Worm (Caenorhabditis elegans) whole organism, late embryonic: ENCODE measurements around the gene T04A6.3.

Experiments
- C38D4.7 ChIP-seq: fragments of 200-800 bp; sonication (Bioruptor generic); optimal IDR thresholded peaks from 2 replicates; lab custom pipeline; 2018; ENCODE audit warnings: mild to moderate bottlenecking, missing genetic modification characterization, moderate library complexity, missing compliant biosample characterization
- K02D7.2 ChIP-seq: sonication (generic microtip); optimal IDR thresholded peaks from 2 replicates; lab custom pipeline; 2017; ENCODE audit warnings: mild to moderate bottlenecking, missing genetic modification characterization, missing compliant biosample characterization
- ama-1 ChIP-seq: fragments of 150-350 bp; optimal IDR thresholded peaks from 2 replicates; lab custom pipeline; 2014
- ceh-14 ChIP-seq: sonication (generic microtip); optimal IDR thresholded peaks from 2 replicates; lab custom pipeline; 2016; ENCODE audit warnings: missing genotype, missing genetic modification characterization, missing compliant biosample characterization
- ceh-18 ChIP-seq: sonication (generic microtip); optimal IDR thresholded peaks from 2 replicates; lab custom pipeline; 2016; ENCODE audit warnings: missing genetic modification characterization, missing compliant biosample characterization
- ceh-22 ChIP-seq: sonication (generic microtip); optimal IDR thresholded peaks from 2 replicates; lab custom pipeline; 2017; ENCODE audit warnings: missing biosample characterization, missing genetic modification characterization
- ceh-24 ChIP-seq: sonication (generic microtip); optimal IDR thresholded peaks from 2 replicates; lab custom pipeline; 2016; ENCODE audit warnings: mild to moderate bottlenecking, missing genetic modification characterization, missing compliant biosample characterization
- ceh-30 ChIP-seq: fragments of 150-350 bp; optimal IDR thresholded peaks from 2 replicates; lab custom pipeline; 2014; ENCODE audit warnings: missing biosample characterization, missing genetic modification characterization
- ceh-31 ChIP-seq: sonication (generic microtip); optimal IDR thresholded peaks from 2 replicates; lab custom pipeline; 2016; ENCODE audit warnings: missing genetic modification characterization, missing compliant biosample characterization
- ceh-34 ChIP-seq: sonication (generic microtip); optimal IDR thresholded peaks from 2 replicates; lab custom pipeline; 2016; ENCODE audit warnings: mild to moderate bottlenecking, missing genetic modification characterization, missing compliant biosample characterization
- ceh-45 ChIP-seq: fragments of 200-800 bp; sonication (Bioruptor generic); IDR thresholded peaks from 2 replicates; pipeline ENCODE4 v1.3.6; 2022; ENCODE audit warnings: missing genetic modification reagents, missing genetic modification characterization, missing compliant biosample characterization
- ceh-48 ChIP-seq: sonication (generic microtip); optimal IDR thresholded peaks from 2 replicates; lab custom pipeline; 2016; ENCODE audit warnings: missing genetic modification characterization, inconsistent platforms, missing compliant biosample characterization
- ceh-6 ChIP-seq: fragments of 200-800 bp; sonication (Bioruptor generic); optimal IDR thresholded peaks from 2 replicates; lab custom pipeline; 2018; ENCODE audit warnings: mild to moderate bottlenecking, missing genetic modification characterization, missing compliant biosample characterization
- dve-1 ChIP-seq: sonication (generic microtip); optimal IDR thresholded peaks from 2 replicates; lab custom pipeline; 2017; ENCODE audit warnings: antibody characterized with exemption, mild to moderate bottlenecking, missing genetic modification characterization, missing compliant biosample characterization
- elt-2 ChIP-seq: sonication (generic microtip); optimal IDR thresholded peaks from 2 replicates; lab custom pipeline; 2016; ENCODE audit warnings: missing genetic modification reagents, missing genetic modification characterization, missing compliant biosample characterization
- fax-1 ChIP-seq: sonication (generic microtip); optimal IDR thresholded peaks from 2 replicates; lab custom pipeline; 2016; ENCODE audit warnings: missing genotype, missing genetic modification characterization, missing compliant biosample characterization
- fkh-10 ChIP-seq: fragments of 150-350 bp; optimal IDR thresholded peaks from 2 replicates; lab custom pipeline; 2014; ENCODE audit warnings: missing biosample characterization, missing genetic modification reagents, missing genetic modification characterization
- hlh-15 ChIP-seq: sonication (generic microtip); optimal IDR thresholded peaks from 2 replicates; lab custom pipeline; 2016; ENCODE audit warnings: missing genetic modification characterization, missing compliant biosample characterization
- hlh-30 ChIP-seq: sonication (generic microtip); optimal IDR thresholded peaks from 2 replicates; lab custom pipeline; 2017; ENCODE audit warnings: antibody characterized with exemption, missing genetic modification characterization, missing compliant biosample characterization; ENCODE audit not compliant: insufficient read depth
- lim-6 ChIP-seq: sonication (generic microtip); optimal IDR thresholded peaks from 2 replicates; lab custom pipeline; 2016; ENCODE audit warnings: missing genetic modification characterization, missing compliant biosample characterization
- lin-11 ChIP-seq: fragments of 200-800 bp; sonication (Bioruptor generic); optimal IDR thresholded peaks from 2 replicates; lab custom pipeline; 2018; ENCODE audit warnings: mild to moderate bottlenecking, missing genetic modification characterization, missing compliant biosample characterization
- nfya-1 ChIP-seq: sonication (generic microtip); optimal IDR thresholded peaks from 2 replicates; lab custom pipeline; 2017; ENCODE audit warnings: missing genetic modification characterization, mild to moderate bottlenecking, missing compliant biosample characterization, antibody characterized with exemption, moderate library complexity
- nhr-232 ChIP-seq: sonication (generic microtip); optimal IDR thresholded peaks from 2 replicates; lab custom pipeline; 2016; ENCODE audit warnings: missing genetic modification characterization, missing compliant biosample characterization
- npax-4 ChIP-seq: sonication (generic microtip); optimal IDR thresholded peaks from 2 replicates; lab custom pipeline; 2016; ENCODE audit warnings: missing genetic modification characterization, missing compliant biosample characterization
- odd-2 ChIP-seq: sonication (generic microtip); optimal IDR thresholded peaks from 2 replicates; lab custom pipeline; 2017; ENCODE audit warnings: antibody characterized with exemption, mild to moderate bottlenecking, missing genetic modification characterization, missing compliant biosample characterization
- pat-9 ChIP-seq: fragments of 200-800 bp; sonication (Bioruptor generic); optimal IDR thresholded peaks from 2 replicates; lab custom pipeline; 2018; ENCODE audit warnings: mild to moderate bottlenecking, missing genetic modification characterization, moderate library complexity, missing compliant biosample characterization
- pha-4 ChIP-seq: fragments of 150-350 bp; optimal IDR thresholded peaks from 2 replicates; lab custom pipeline; 2018; ENCODE audit warnings: missing biosample characterization, missing genetic modification reagents, missing genetic modification characterization
- syd-9 ChIP-seq: sonication (generic microtip); optimal IDR thresholded peaks from 2 replicates; lab custom pipeline; 2016; ENCODE audit warnings: mild to moderate bottlenecking, missing genetic modification characterization, moderate library complexity, missing compliant biosample characterization
- tbx-2 ChIP-seq: sonication (generic microtip); optimal IDR thresholded peaks from 2 replicates; lab custom pipeline; 2016; ENCODE audit warnings: missing genetic modification characterization, missing compliant biosample characterization
- unc-42 ChIP-seq: sonication (generic microtip); optimal IDR thresholded peaks from 2 replicates; lab custom pipeline; 2016; ENCODE audit warnings: missing genotype, missing genetic modification characterization, missing compliant biosample characterization
- unc-55 ChIP-seq: sonication (generic microtip); optimal IDR thresholded peaks from 2 replicates; lab custom pipeline; 2017; ENCODE audit warnings: missing biosample characterization, missing genetic modification reagents, missing genetic modification characterization
- unc-86 ChIP-seq: sonication (generic microtip); optimal IDR thresholded peaks from 2 replicates; lab custom pipeline; 2016; ENCODE audit warnings: missing genetic modification characterization, missing compliant biosample characterization
- ztf-16 ChIP-seq: sonication (generic microtip); optimal IDR thresholded peaks from 2 replicates; lab custom pipeline; 2017; ENCODE audit warnings: missing genetic modification characterization, missing compliant biosample characterization

The T04A6.3 gene

ce11 chrIII:7622922-7623321 is 14.8 kb upstream of the T04A6.3 start:
- TF ChIP-seq elt-2 (tag; lab: Kevin White, UChicago) (no peak), unc-86 (no peak), nfya-1 (tag; lab: Kevin White, UChicago) (no peak), ceh-45 (GFP tag; lab: Robert Waterston, UW) (no peak), dve-1 (tag; lab: Kevin White, UChicago) (no peak), odd-2 (tag; lab: Kevin White, UChicago) (no peak), hlh-30 (tag; lab: Kevin White, UChicago) (no peak)

DNA sequence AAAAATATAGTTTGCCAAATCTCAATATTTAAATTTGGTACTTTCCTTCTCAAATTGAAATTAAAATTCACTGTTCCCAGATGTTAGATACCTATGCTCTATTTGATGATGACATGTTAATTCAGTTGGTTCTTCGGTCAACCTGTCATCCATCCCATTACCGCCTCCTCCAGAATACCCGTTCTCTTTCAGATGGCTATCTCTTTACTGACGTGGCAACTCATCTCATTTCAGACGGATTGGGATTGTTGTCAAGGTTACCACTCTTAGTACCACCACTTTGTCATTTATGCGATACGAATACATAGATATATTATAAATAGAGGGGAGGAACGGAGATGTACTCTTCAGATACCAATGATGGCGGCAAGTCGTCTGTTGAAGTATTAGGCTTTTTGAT is 13.2 kb upstream of the T04A6.3 start:
- no peak for TF ChIP-seq hlh-15 (tag; lab: Kevin White, UChicago)

DNA sequence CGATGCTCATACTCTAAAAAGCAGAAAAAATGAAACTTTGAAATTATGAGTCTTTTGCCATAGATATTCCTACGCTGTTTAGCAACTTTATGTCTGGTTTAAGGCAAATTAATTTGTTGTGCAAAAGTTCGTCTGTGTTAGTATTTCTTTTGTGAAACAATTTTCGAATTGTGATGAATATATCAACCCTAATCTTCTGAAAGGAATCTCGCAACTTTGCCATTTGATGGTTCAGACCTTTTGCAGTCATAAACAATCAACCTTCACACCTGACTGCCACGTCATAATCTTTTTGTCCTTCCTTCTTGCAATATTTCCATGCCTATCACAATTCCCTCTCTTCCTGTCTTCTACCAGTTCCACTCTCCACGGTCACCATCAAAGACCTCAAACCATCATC is 11.7 kb upstream of the T04A6.3 start:
- no peak for TF ChIP-seq fax-1 (tag; lab: Kevin White, UChicago)
- no peak for TF ChIP-seq ceh-31
- no peak for TF ChIP-seq ceh-6
- TF ChIP-seq ceh-34 (tag; lab: Kevin White, UChicago): no peak
- no peak for TF ChIP-seq lin-11 (tag; lab: Kevin White, UChicago)
- TF ChIP-seq fkh-10 (GFP tag; lab: Kevin White, UChicago): no peak
- TF ChIP-seq ceh-14 (tag; lab: Kevin White, UChicago): no peak
- TF ChIP-seq ceh-30 (tag; lab: Kevin White, UChicago): no peak
- no peak for TF ChIP-seq K02D7.2 (tag; lab: Kevin White, UChicago)
- no peak for TF ChIP-seq npax-4
- no peak for TF ChIP-seq unc-42 (tag; lab: Kevin White, UChicago)
- no peak for TF ChIP-seq pha-4 (tag; lab: Kevin White, UChicago)
- no peak for TF ChIP-seq ceh-18 (tag; lab: Kevin White, UChicago)
- TF ChIP-seq pat-9 (tag; lab: Kevin White, UChicago): no peak
- TF ChIP-seq tbx-2 (tag; lab: Kevin White, UChicago): no peak
- no peak for TF ChIP-seq ztf-16 (tag; lab: Kevin White, UChicago)
- TF ChIP-seq nhr-232 (tag; lab: Kevin White, UChicago): no peak
- TF ChIP-seq, all 69 proteins: peak for 0

DNA sequence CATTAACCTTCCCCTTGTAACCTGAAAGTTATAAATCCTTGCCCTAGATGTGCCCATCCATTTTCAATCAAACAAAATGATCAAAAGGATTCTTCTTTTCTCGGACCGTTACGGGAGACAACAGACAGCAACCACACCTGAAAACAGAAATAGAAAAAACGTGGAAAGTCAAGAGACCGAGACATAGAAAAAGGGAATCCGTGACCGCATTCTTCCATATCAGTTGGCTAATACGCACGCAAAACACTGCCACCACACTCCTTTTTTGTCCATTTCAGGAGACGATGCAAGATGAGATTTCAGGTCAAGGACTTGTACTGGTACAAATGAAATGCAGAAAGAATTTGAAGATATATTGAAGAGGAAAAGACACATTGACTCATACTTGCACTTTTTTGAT is 10.2 kb upstream of the T04A6.3 start:
- TF ChIP-seq pat-9 (tag; lab: Kevin White, UChicago): no peak

DNA sequence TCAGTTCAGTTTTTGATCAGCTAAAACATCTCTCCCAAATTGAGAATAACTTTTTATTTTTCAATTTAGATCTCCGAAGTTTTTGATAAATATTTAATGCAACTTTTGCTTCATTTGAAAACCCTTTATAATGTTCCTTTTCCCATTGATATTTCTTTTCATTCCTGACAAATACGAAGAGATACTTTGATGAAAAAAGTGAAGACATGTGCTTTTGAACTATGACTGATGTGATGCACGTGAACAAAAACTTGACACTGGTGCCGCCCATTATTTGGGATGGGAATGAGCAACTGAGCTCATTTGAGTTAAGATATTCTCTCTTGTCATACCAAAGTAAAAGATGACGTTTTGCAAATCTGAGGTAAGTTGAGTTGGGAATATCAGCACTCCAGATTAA is 8.1 kb upstream of the T04A6.3 start, which contains the start of gene T04A6.1:
Gene T04A6.1, plus strand, starts transcription at position 301 of the 400 bp plus-strand sequence.
- TF ChIP-seq ama-1 (lab: Kevin White, UChicago) (no peak), C38D4.7 (no peak), nhr-232 (tag; lab: Kevin White, UChicago) (no peak), tbx-2 (tag; lab: Kevin White, UChicago) (no peak), ceh-6 (no peak), pat-9 (tag; lab: Kevin White, UChicago) (no peak), elt-2 (tag; lab: Kevin White, UChicago) (no peak), ceh-22 (tag; lab: Kevin White, UChicago) (no peak), nfya-1 (tag; lab: Kevin White, UChicago) (no peak), pha-4 (tag; lab: Kevin White, UChicago) (no peak), ceh-48 (tag; lab: Kevin White, UChicago) (no peak), syd-9 (tag; lab: Kevin White, UChicago) (no peak), ceh-24 (tag; lab: Kevin White, UChicago) (no peak), ceh-34 (tag; lab: Kevin White, UChicago) (no peak), lim-6 (tag; lab: Kevin White, UChicago) (no peak), unc-55 (GFP tag; lab: Kevin White, UChicago) (no peak)
